Worm (Caenorhabditis elegans) whole organism, young adult: ENCODE results near the gene R151.10.
A peak's percentile ranks its signal among the peaks of the same experiment; 100 is the strongest.

Experiments used
- B0019.2 ChIP-seq: fragments of 200-800 bp; sonication (Bioruptor generic); conservative IDR thresholded peaks from 2 replicates; pipeline ENCODE4 v1.3.6; 2022; ENCODE audit warnings: missing genetic modification reagents, missing genetic modification characterization, missing compliant biosample characterization
- B0261.1 ChIP-seq: sonication (generic microtip); optimal IDR thresholded peaks from 2 replicates; lab custom pipeline; 2016; ENCODE audit warnings: mild to moderate bottlenecking, missing genetic modification characterization, moderate library complexity, missing compliant biosample characterization
- B0336.3 ChIP-seq: fragments of 200-800 bp; sonication (Bioruptor generic); IDR thresholded peaks from 2 replicates; pipeline ENCODE4 v1.3.6; 2022; ENCODE audit warnings: missing genetic modification characterization, missing compliant biosample characterization
- C06A6.2 ChIP-seq: fragments of 200-800 bp; sonication (Bioruptor generic); conservative IDR thresholded peaks from 2 replicates; pipeline ENCODE4 v1.3.6; 2022; ENCODE audit warnings: missing genetic modification characterization, missing compliant biosample characterization
- C17E4.6 ChIP-seq: fragments of 200-800 bp; sonication (Bioruptor generic); IDR thresholded peaks from 2 replicates; pipeline ENCODE4 v1.3.6; 2022; ENCODE audit warnings: missing genetic modification reagents, missing genetic modification characterization, missing compliant biosample characterization
- F33H1.4 ChIP-seq: fragments of 200-800 bp; sonication (Bioruptor generic); IDR thresholded peaks from 2 replicates; pipeline ENCODE4 v1.3.6; 2022; ENCODE audit warnings: missing genetic modification reagents, missing genetic modification characterization, missing compliant biosample characterization
- F49E8.2 ChIP-seq: sonication (generic microtip); optimal IDR thresholded peaks from 3 replicates; lab custom pipeline; 2017; ENCODE audit warnings: missing genetic modification characterization, mild to moderate bottlenecking, missing compliant biosample characterization, antibody characterized with exemption, moderate library complexity; ENCODE audit not compliant: insufficient read depth
- Y53F4B.3 ChIP-seq: fragments of 200-800 bp; sonication (Bioruptor generic); IDR thresholded peaks from 2 replicates; pipeline ENCODE4 v1.3.6; 2022; ENCODE audit warnings: missing genetic modification reagents, missing genetic modification characterization, missing compliant biosample characterization
- Y53G8AR.9 ChIP-seq: fragments of 200-800 bp; sonication (Bioruptor generic); conservative IDR thresholded peaks from 2 replicates; pipeline ENCODE4 v1.3.6; 2022; ENCODE audit warnings: missing genetic modification reagents, missing genetic modification characterization, missing compliant biosample characterization
- Y56A3A.18 ChIP-seq: fragments of 200-800 bp; sonication (Bioruptor generic); IDR thresholded peaks from 2 replicates; pipeline ENCODE4 v1.3.6; 2022; ENCODE audit warnings: missing genetic modification reagents, missing genetic modification characterization, missing compliant biosample characterization
- aptf-3 ChIP-seq: fragments of 200-800 bp; sonication (Bioruptor generic); IDR thresholded peaks from 2 replicates; pipeline ENCODE4 v1.3.6; 2022; ENCODE audit warnings: missing genetic modification characterization, missing compliant biosample characterization
- attf-5 ChIP-seq: fragments of 200-800 bp; sonication (Bioruptor generic); optimal IDR thresholded peaks from 2 replicates; lab custom pipeline; 2018; ENCODE audit warnings: mild to moderate bottlenecking, missing genetic modification characterization, missing compliant biosample characterization
- attf-6 ChIP-seq: fragments of 200-800 bp; sonication (Bioruptor generic); IDR thresholded peaks from 2 replicates; pipeline ENCODE4 v1.3.6; 2022; ENCODE audit warnings: missing genetic modification reagents, missing genetic modification characterization, missing compliant biosample characterization
- bed-1 ChIP-seq: fragments of 200-800 bp; sonication (Bioruptor generic); IDR thresholded peaks from 2 replicates; pipeline ENCODE4 v1.3.6; 2022; ENCODE audit warnings: missing genetic modification reagents, missing genetic modification characterization, missing compliant biosample characterization
- cebp-1 ChIP-seq, 2 experiments: fragments of 200-800 bp in 1 of 2; sonication (Bioruptor generic) in 1 of 2; sonication (generic microtip) in 1 of 2; IDR thresholded peaks in 1 of 2; optimal IDR thresholded peaks in 1 of 2; 2 replicates each; pipeline versions ENCODE4 v1.3.6 to Lab custom; 2017 to 2022; ENCODE audit warnings: missing compliant biosample characterization in 2 of 2, missing genetic modification characterization in 2 of 2, mild to moderate bottlenecking in 1 of 2, missing genetic modification reagents in 1 of 2, moderate library complexity in 1 of 2
- ceh-100 ChIP-seq: fragments of 200-800 bp; sonication (Bioruptor generic); IDR thresholded peaks from 2 replicates; pipeline ENCODE4 v1.3.6; 2022; ENCODE audit warnings: missing genetic modification reagents, missing genetic modification characterization, missing compliant biosample characterization
- ceh-91 ChIP-seq: fragments of 200-800 bp; sonication (Bioruptor generic); IDR thresholded peaks from 2 replicates; pipeline ENCODE4 v1.3.6; 2022; ENCODE audit warnings: missing genetic modification reagents, missing genetic modification characterization, missing compliant biosample characterization
- dox-1 ChIP-seq: fragments of 200-800 bp; sonication (Bioruptor generic); IDR thresholded peaks from 2 replicates; pipeline ENCODE4 v1.3.6; 2022; ENCODE audit warnings: missing genetic modification reagents, missing genetic modification characterization, missing compliant biosample characterization
- ekl-4 ChIP-seq: fragments of 200-800 bp; sonication (Bioruptor generic); IDR thresholded peaks from 2 replicates; pipeline ENCODE4 v1.3.6; 2022; ENCODE audit warnings: missing genetic modification reagents, missing genetic modification characterization, missing compliant biosample characterization
- gei-17 ChIP-seq: fragments of 200-800 bp; sonication (Bioruptor generic); optimal IDR thresholded peaks from 2 replicates; lab custom pipeline; 2018; ENCODE audit warnings: mild to moderate bottlenecking, missing genetic modification characterization, missing compliant biosample characterization
- hlh-12 ChIP-seq: sonication (generic microtip); optimal IDR thresholded peaks from 2 replicates; lab custom pipeline; 2016; ENCODE audit warnings: missing genetic modification characterization, missing compliant biosample characterization
- hmg-1.2 ChIP-seq: fragments of 200-800 bp; sonication (Bioruptor generic); IDR thresholded peaks from 2 replicates; pipeline ENCODE4 v1.3.6; 2022; ENCODE audit warnings: missing genetic modification reagents, missing genetic modification characterization, missing compliant biosample characterization
- hrde-1 ChIP-seq: sonication (generic microtip); optimal IDR thresholded peaks from 2 replicates; lab custom pipeline; 2016; ENCODE audit warnings: missing genetic modification characterization, mild to moderate bottlenecking, missing compliant biosample characterization, moderate library complexity, missing genotype, missing genetic modification reagents, borderline replicate concordance
- hsf-1 ChIP-seq: fragments of 200-800 bp; sonication (Bioruptor generic); IDR thresholded peaks from 2 replicates; pipeline ENCODE4 v1.3.6; 2022; ENCODE audit warnings: missing genetic modification reagents, missing genetic modification characterization, missing compliant biosample characterization
- lag-1 ChIP-seq: fragments of 200-800 bp; sonication (Bioruptor generic); IDR thresholded peaks from 2 replicates; pipeline ENCODE4 v1.3.6; 2022; ENCODE audit warnings: missing genetic modification reagents, missing genetic modification characterization, missing compliant biosample characterization
- lin-35 ChIP-seq, 3 experiments: fragments of 150-350 bp in 2 of 3; sonication (generic microtip) in 1 of 3; optimal IDR thresholded peaks; 2 replicates each; lab custom pipeline; 2014 to 2018; ENCODE audit warnings: missing biosample characterization in 3 of 3, missing genetic modification characterization in 3 of 3, missing genetic modification reagents in 3 of 3
- lin-40 ChIP-seq: sonication (generic microtip); optimal IDR thresholded peaks from 2 replicates; lab custom pipeline; 2016; ENCODE audit warnings: missing genetic modification characterization, mild to moderate bottlenecking, missing compliant biosample characterization, missing genotype, missing genetic modification reagents
- lsl-1 ChIP-seq: fragments of 200-800 bp; sonication (Bioruptor generic); optimal IDR thresholded peaks from 2 replicates; lab custom pipeline; 2018; ENCODE audit warnings: mild to moderate bottlenecking, missing genetic modification characterization, moderate library complexity, missing compliant biosample characterization
- lsy-27 ChIP-seq: sonication (generic microtip); optimal IDR thresholded peaks from 2 replicates; lab custom pipeline; 2017; ENCODE audit warnings: missing genetic modification characterization, mild to moderate bottlenecking, missing compliant biosample characterization, antibody characterized with exemption, missing genotype, borderline replicate concordance; ENCODE audit not compliant: insufficient read depth
- madf-10 ChIP-seq: sonication (generic microtip); optimal IDR thresholded peaks from 2 replicates; lab custom pipeline; 2016; ENCODE audit warnings: mild to moderate bottlenecking, missing genetic modification characterization, missing compliant biosample characterization
- madf-3 ChIP-seq: fragments of 200-800 bp; sonication (Bioruptor generic); IDR thresholded peaks from 2 replicates; pipeline ENCODE4 v1.3.6; 2022; ENCODE audit warnings: missing genetic modification reagents, missing genetic modification characterization, missing compliant biosample characterization
- mel-28 ChIP-seq: sonication (generic microtip); optimal IDR thresholded peaks from 2 replicates; lab custom pipeline; 2016; ENCODE audit warnings: borderline replicate concordance, mild to moderate bottlenecking, missing genetic modification characterization, missing compliant biosample characterization
- nfyb-1 ChIP-seq: fragments of 200-800 bp; sonication (Bioruptor generic); IDR thresholded peaks from 2 replicates; pipeline ENCODE4 v1.3.6; 2022; ENCODE audit warnings: missing genetic modification reagents, missing genetic modification characterization, missing compliant biosample characterization
- nhr-120 ChIP-seq: fragments of 200-800 bp; sonication (Bioruptor generic); IDR thresholded peaks from 2 replicates; pipeline ENCODE4 v1.3.6; 2022; ENCODE audit warnings: missing genetic modification characterization, missing compliant biosample characterization
- pha-4 ChIP-seq: fragments of 150-350 bp; sonication (generic microtip); optimal IDR thresholded peaks from 2 replicates; lab custom pipeline; 2014; ENCODE audit warnings: missing biosample characterization, missing genetic modification reagents, missing genetic modification characterization
- rcor-1 ChIP-seq: fragments of 200-800 bp; sonication (Bioruptor generic); IDR thresholded peaks from 2 replicates; pipeline ENCODE4 v1.3.6; 2022; ENCODE audit warnings: missing genetic modification reagents, missing genetic modification characterization, missing compliant biosample characterization
- snpc-1.3 ChIP-seq: sonication (generic microtip); optimal IDR thresholded peaks from 2 replicates; lab custom pipeline; 2017; ENCODE audit warnings: missing genetic modification characterization, mild to moderate bottlenecking, missing compliant biosample characterization, antibody characterized with exemption, moderate library complexity, missing genotype, missing genetic modification reagents; ENCODE audit not compliant: insufficient read depth
- snpc-3.4 ChIP-seq: sonication (generic microtip); optimal IDR thresholded peaks from 2 replicates; lab custom pipeline; 2017; ENCODE audit warnings: missing genetic modification characterization, mild to moderate bottlenecking, missing compliant biosample characterization, antibody characterized with exemption, moderate library complexity, missing genotype, missing genetic modification reagents
- snpc-4 ChIP-seq, 5 experiments: fragments of 150-350 bp in 1 of 5; sonication (generic microtip) in 4 of 5; optimal IDR thresholded peaks; 2 replicates each; lab custom pipeline; 2014 to 2018; ENCODE audit warnings: missing genetic modification characterization in 5 of 5, missing biosample characterization in 3 of 5, antibody characterized with exemption in 2 of 5, mild to moderate bottlenecking in 2 of 5, missing compliant biosample characterization in 2 of 5, missing genotype in 2 of 5, moderate library complexity in 2 of 5, missing genetic modification reagents in 1 of 5
- tlf-1 ChIP-seq: fragments of 200-800 bp; sonication (Bioruptor generic); optimal IDR thresholded peaks from 2 replicates; lab custom pipeline; 2018; ENCODE audit warnings: mild to moderate bottlenecking, missing genetic modification characterization, missing compliant biosample characterization
- ztf-18 ChIP-seq: sonication (generic microtip); optimal IDR thresholded peaks from 2 replicates; lab custom pipeline; 2016; ENCODE audit warnings: missing genotype, mild to moderate bottlenecking, missing genetic modification characterization, missing compliant biosample characterization
- ztf-22 ChIP-seq: fragments of 200-800 bp; sonication (Bioruptor generic); optimal IDR thresholded peaks from 2 replicates; lab custom pipeline; 2018; ENCODE audit warnings: mild to moderate bottlenecking, missing genetic modification characterization, moderate library complexity, missing compliant biosample characterization
- ztf-25 ChIP-seq: fragments of 200-800 bp; sonication (Bioruptor generic); IDR thresholded peaks from 2 replicates; pipeline ENCODE4 v1.3.6; 2022; ENCODE audit warnings: missing genetic modification reagents, missing genetic modification characterization, missing compliant biosample characterization

R151.10 gene

DNA sequence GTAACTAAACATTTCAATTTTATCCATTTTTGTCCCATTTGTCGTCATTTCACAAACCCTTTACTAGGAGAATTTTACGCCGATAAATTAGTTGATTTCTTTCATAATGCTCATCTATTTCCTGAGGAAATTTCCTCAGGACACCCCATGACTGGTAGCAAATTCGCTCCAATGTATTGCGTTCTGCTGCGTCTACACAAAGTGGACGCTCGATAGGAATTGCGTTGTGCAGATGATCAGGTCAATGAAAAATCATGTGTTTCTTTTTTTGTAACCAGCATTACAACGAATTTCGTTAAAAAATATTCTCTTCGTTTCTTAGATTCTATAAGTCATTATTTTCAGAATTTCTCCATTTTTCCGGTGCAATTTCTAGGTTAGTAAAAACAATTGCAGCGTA lies 48.9 kb downstream of the R151.10 start, which contains the start of gene epg-4 (continued):
- TF ChIP-seq pha-4 (tag; lab: Kevin White, UChicago) (no peak), dox-1 (GFP tag; lab: Robert Waterston, UW) (peak; percentile 72), lag-1 (GFP tag; lab: Robert Waterston, UW) (no peak), ceh-91 (GFP tag; lab: Robert Waterston, UW) (no peak), nfyb-1 (GFP tag; lab: Robert Waterston, UW) (peak; percentile 62; the same call in 1 of the 2 replicates), nhr-120 (GFP tag; lab: Robert Waterston, UW) (no peak), snpc-4 (GFP tag; optimal IDR thresholded peaks at IDR 0.05; lab: Kevin White, UChicago) (no peak), snpc-4 (tag; optimal IDR thresholded peaks at IDR 0.05; lab: Kevin White, UChicago) (peak in 3 of 4 experiments; percentile 3 to 25 (median 9)), attf-5 (GFP tag; lab: Kevin White, UChicago) (peak; percentile 89), C17E4.6 (GFP tag; lab: Robert Waterston, UW) (no peak), B0336.3 (GFP tag; lab: Robert Waterston, UW) (peak; percentile 70), mel-28 (tag; lab: Kevin White, UChicago) (no peak), gei-17 (no peak), B0261.1 (tag; lab: Kevin White, UChicago) (no peak), snpc-1.3 (tag; lab: Kevin White, UChicago) (no peak), bed-1 (GFP tag; lab: Robert Waterston, UW) (no peak), ztf-22 (no peak), rcor-1 (GFP tag; lab: Robert Waterston, UW) (no peak), B0019.2 (GFP tag; lab: Robert Waterston, UW) (no peak; the same call in 1 of the 2 replicates)
- TF ChIP-seq, all 124 proteins: peak for 45

DNA sequence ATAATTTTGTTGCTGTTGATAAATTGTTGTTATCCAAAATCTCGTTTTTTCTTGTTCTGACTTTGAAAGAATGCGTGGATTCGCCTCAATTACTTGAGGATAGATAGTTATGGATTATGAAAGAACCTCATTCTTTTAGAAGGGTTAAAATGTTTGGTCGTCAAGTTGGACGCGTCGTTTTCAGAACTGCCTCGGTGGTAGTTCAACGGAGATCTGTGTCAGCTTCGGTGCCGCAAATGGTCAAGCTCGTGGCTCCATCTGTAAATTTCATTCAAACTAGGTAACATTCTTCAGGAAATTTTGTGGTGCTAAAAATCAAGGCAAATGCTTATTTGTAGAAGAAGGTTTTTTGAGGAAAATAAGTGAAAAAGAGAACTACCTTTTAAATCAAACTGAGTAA lies 50.1 kb downstream of the R151.10 start, which contains the start of gene ndab-2:
Gene ndab-2 (plus strand): TSS at position 140 of the 400 bp plus-strand sequence.
- TF ChIP-seq hsf-1 (GFP tag; lab: Robert Waterston, UW) (peak; percentile 68; the same call in 1 of the 2 replicates), hmg-1.2 (GFP tag; lab: Robert Waterston, UW) (peak; percentile 30; the same call in 1 of the 2 replicates), ztf-18 (tag; lab: Kevin White, UChicago) (peak; percentile 13), lin-35 (GFP tag; optimal IDR thresholded peaks at IDR 0.05; lab: Kevin White, UChicago) (no peak), rcor-1 (GFP tag; lab: Robert Waterston, UW) (peak; percentile 74), Y53G8AR.9 (peak; percentile 89), aptf-3 (0 out of 2 replicates have a peak, but pooled peaks have one; percentile 51), cebp-1 (GFP tag; IDR thresholded peaks at IDR 0.05; lab: Robert Waterston, UW) (no peak), cebp-1 (tag; optimal IDR thresholded peaks at IDR 0.05; lab: Kevin White, UChicago) (peak; percentile 49), dox-1 (GFP tag; lab: Robert Waterston, UW) (0 out of 2 replicates have a peak, but pooled peaks have one; percentile 52), F33H1.4 (GFP tag; lab: Robert Waterston, UW) (peak; percentile 59), lsl-1 (peak; percentile 33), ztf-25 (GFP tag; lab: Robert Waterston, UW) (peak; percentile 52; the same call in 1 of the 2 replicates), tlf-1 (GFP tag; lab: Kevin White, UChicago) (peak; percentile 60), nfyb-1 (GFP tag; lab: Robert Waterston, UW) (0 out of 2 replicates have a peak, but pooled peaks have one; percentile 43), ceh-100 (peak; percentile 59; the same call in 1 of the 2 replicates), attf-6 (GFP tag; lab: Robert Waterston, UW) (peak; percentile 79), lin-40 (no peak), gei-17 (no peak), ekl-4 (GFP tag; lab: Robert Waterston, UW) (peak; percentile 82), hlh-12 (no peak), mel-28 (tag; lab: Kevin White, UChicago) (no peak), C06A6.2 (no peak), madf-10 (no peak), hrde-1 (tag; lab: Kevin White, UChicago) (peak; percentile 71), Y56A3A.18 (peak; percentile 75), Y53F4B.3 (GFP tag; lab: Robert Waterston, UW) (no peak), lsy-27 (tag; lab: Kevin White, UChicago) (no peak), F49E8.2 (tag; lab: Kevin White, UChicago) (peak; percentile 26), snpc-3.4 (tag; lab: Kevin White, UChicago) (peak; percentile 57), madf-3 (GFP tag; lab: Robert Waterston, UW) (peak; percentile 87)
